Fruit fly (Drosophila melanogaster) whole organism, prepupa: Measurements from ENCODE around the gene CG44037.

Experiments used
- CG16779 ChIP-seq: fragments of 200-800 bp; sonication (Bioruptor generic); optimal IDR thresholded peaks from 3 replicates; lab custom pipeline; 2017; ENCODE audit warnings: missing biosample characterization, mild to moderate bottlenecking, missing genetic modification characterization
- CG8119 ChIP-seq: fragments of 200-800 bp; sonication (Bioruptor generic); IDR thresholded peaks from 3 replicates; pipeline ENCODE4 v1.3.6; 2022; ENCODE audit warnings: missing biosample characterization, missing genetic modification characterization
- Hr38 ChIP-seq: sonication (Bioruptor generic); optimal IDR thresholded peaks from 2 replicates; lab custom pipeline; 2016; ENCODE audit warnings: missing biosample characterization, missing genetic modification characterization
- Hr39 ChIP-seq: fragments of 200-800 bp; sonication (Bioruptor generic); optimal IDR thresholded peaks from 2 replicates; lab custom pipeline; 2016; ENCODE audit warnings: missing biosample characterization, missing genetic modification characterization
- OdsH ChIP-seq: fragments of 200-800 bp; sonication (Bioruptor generic); optimal IDR thresholded peaks from 3 replicates; lab custom pipeline; 2016; ENCODE audit warnings: missing biosample characterization, missing genetic modification characterization
- Sox102F ChIP-seq: fragments of 200-800 bp; sonication (Bioruptor generic); optimal IDR thresholded peaks from 2 replicates; lab custom pipeline; 2016; ENCODE audit warnings: missing biosample characterization, mild to moderate bottlenecking, missing genetic modification characterization
- Sox15 ChIP-seq: fragments of 200-800 bp; sonication (Bioruptor generic); optimal IDR thresholded peaks from 3 replicates; lab custom pipeline; 2016; ENCODE audit warnings: missing biosample characterization, missing genetic modification characterization

DNA sequence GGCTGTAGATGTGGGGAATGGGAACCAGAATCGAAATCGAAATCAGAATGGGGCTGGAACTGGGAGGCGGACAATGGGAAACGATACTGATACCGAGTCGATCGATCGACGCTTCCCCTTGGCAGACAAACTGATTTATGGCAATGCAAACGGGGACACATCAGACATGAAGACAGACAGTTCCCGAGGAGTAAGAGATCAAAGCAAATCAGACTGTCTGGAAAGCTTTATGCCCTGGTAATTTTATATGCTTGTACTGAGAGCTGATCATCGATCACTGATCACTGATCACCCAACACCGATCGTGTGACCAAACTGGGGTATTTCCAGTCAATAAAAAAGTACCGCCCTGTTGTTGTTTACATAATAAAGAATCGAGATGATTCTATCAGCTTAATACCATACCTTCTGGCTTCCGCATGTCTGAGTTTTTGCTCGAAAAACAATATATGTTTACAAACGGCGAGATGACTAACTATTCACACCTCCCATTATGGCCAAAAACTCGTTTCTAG, 11.4 kb downstream of the CG44037 start:
- TF ChIP-seq Hr38 = no peak
- no peak for TF ChIP-seq Sox102F (GFP tag; lab: Kevin White, UChicago)
- TF ChIP-seq OdsH (GFP tag; lab: Kevin White, UChicago) = no peak
- TF ChIP-seq Hr39 (GFP tag; lab: Kevin White, UChicago) = no peak
- TF ChIP-seq CG16779 (tag; lab: Kevin White, UChicago) = no peak
- TF ChIP-seq Sox15 (GFP tag; lab: Kevin White, UChicago) = no peak
- no peak for TF ChIP-seq CG8119 (GFP tag; lab: Robert Waterston, UW)
